Fruit fly (Drosophila melanogaster): Measurements from ENCODE around the gene CG17648.

The CG17648 gene

dm6 chr2L:1715699-1716333 is 36.3 kb upstream of the CG17648 start, which contains the start of gene frtz (continued):
- no peak for TF ChIP-seq tin (GFP tag; optimal IDR thresholded peaks at IDR 0.05)
- TF ChIP-seq Oaz (GFP tag; IDR thresholded peaks at IDR 0.05): no peak
- TF ChIP-seq C15 (GFP tag; IDR thresholded peaks at IDR 0.05): no peak
- TF ChIP-seq CG6654 (GFP tag; optimal IDR thresholded peaks at IDR 0.05): no peak
- TF ChIP-seq CG8359 (GFP tag; optimal IDR thresholded peaks at IDR 0.05; ENCODE audit: borderline replicate concordance): no peak
- TF ChIP-seq CG3838 (GFP tag; optimal IDR thresholded peaks at IDR 0.05): no peak
- no peak for TF ChIP-seq wek (GFP tag; optimal IDR thresholded peaks at IDR 0.05)
- no peak for TF ChIP-seq D19B (GFP tag; optimal IDR thresholded peaks at IDR 0.05)
- TF ChIP-seq tx (GFP tag; optimal IDR thresholded peaks at IDR 0.05): no peak
- TF ChIP-seq CG10147 (GFP tag; optimal IDR thresholded peaks at IDR 0.05): no peak
- no peak for TF ChIP-seq CG6272 (GFP tag; IDR thresholded peaks at IDR 0.05)
- TF ChIP-seq peb (GFP tag; IDR thresholded peaks at IDR 0.05): no peak
- no peak for TF ChIP-seq fd96Cb (tag; optimal IDR thresholded peaks at IDR 0.05)
- TF ChIP-seq Camta (GFP tag; optimal IDR thresholded peaks at IDR 0.05): no peak
- no peak for TF ChIP-seq pnt (GFP tag; optimal IDR thresholded peaks at IDR 0.05)
- no peak for TF ChIP-seq toy (GFP tag; IDR thresholded peaks at IDR 0.05)
- no peak for TF ChIP-seq CG9609 (GFP tag; optimal IDR thresholded peaks at IDR 0.05)
- no peak for TF ChIP-seq otp (GFP tag; IDR thresholded peaks at IDR 0.05)
- no peak for TF ChIP-seq grau (tag; optimal IDR thresholded peaks at IDR 0.05)
- TF ChIP-seq Xbp1 (GFP tag; optimal IDR thresholded peaks at IDR 0.05): no peak
- no peak for TF ChIP-seq esg (GFP tag; conservative IDR thresholded peaks at IDR 0.05)
- TF ChIP-seq Usf (GFP tag; optimal IDR thresholded peaks at IDR 0.05): no peak
- TF ChIP-seq ara (GFP tag; IDR thresholded peaks at IDR 0.05): no peak
- TF ChIP-seq lov (optimal IDR thresholded peaks at IDR 0.05): no peak
- no peak for TF ChIP-seq lov (GFP tag; IDR thresholded peaks at IDR 0.05)
- TF ChIP-seq CG10274 (GFP tag; optimal IDR thresholded peaks at IDR 0.05): no peak
- TF ChIP-seq psq (GFP tag; optimal IDR thresholded peaks at IDR 0.05): no peak
- no peak for TF ChIP-seq Doc2 (GFP tag; IDR thresholded peaks at IDR 0.05)
- TF ChIP-seq en (GFP tag; optimal IDR thresholded peaks at IDR 0.05): no peak
- TF ChIP-seq crol (GFP tag; IDR thresholded peaks at IDR 0.05): no peak
- no peak for TF ChIP-seq gcm2 (GFP tag; optimal IDR thresholded peaks at IDR 0.05)
- TF ChIP-seq slou (GFP tag; optimal IDR thresholded peaks at IDR 0.05): no peak
- peak; percentile 53; the same call in 1 of the 2 replicates for TF ChIP-seq tna (GFP tag; IDR thresholded peaks at IDR 0.05; ENCODE audit: partially characterized antibody)
- TF ChIP-seq B-H1 (GFP tag; IDR thresholded peaks at IDR 0.05): no peak
- peak in 1 of 2 experiments; percentile 35 for TF ChIP-seq Pdp1 (GFP tag; optimal IDR thresholded peaks at IDR 0.05)
- TF ChIP-seq CG30403 (GFP tag; optimal IDR thresholded peaks at IDR 0.05): no peak
- peak; percentile 42; the same call in 1 of the 2 replicates for TF ChIP-seq CG2129 (GFP tag; IDR thresholded peaks at IDR 0.05; ENCODE audit: partially characterized antibody)
- peak; percentile 29 for TF ChIP-seq CHES-1-like (GFP tag; optimal IDR thresholded peaks at IDR 0.05)
- TF ChIP-seq CG11696 (GFP tag; IDR thresholded peaks at IDR 0.05): no peak
- TF ChIP-seq CG10979 (tag; optimal IDR thresholded peaks at IDR 0.05): no peak
- no peak for TF ChIP-seq CG4820 (GFP tag; optimal IDR thresholded peaks at IDR 0.05)
- no peak for TF ChIP-seq CG4424 (GFP tag; optimal IDR thresholded peaks at IDR 0.05)
- peak; percentile 87 for TF ChIP-seq sd (tag; optimal IDR thresholded peaks at IDR 0.05)
- TF ChIP-seq ab (GFP tag; optimal IDR thresholded peaks at IDR 0.05): no peak
- no peak for TF ChIP-seq gsb (GFP tag; IDR thresholded peaks at IDR 0.05)
- no peak for TF ChIP-seq CG7372 (GFP tag; IDR thresholded peaks at IDR 0.05)
- TF ChIP-seq MBD-R2 (GFP tag; IDR thresholded peaks at IDR 0.05): peak; percentile 79
- no peak for TF ChIP-seq Dad (GFP tag; optimal IDR thresholded peaks at IDR 0.05)
- TF ChIP-seq CG11085 (GFP tag; IDR thresholded peaks at IDR 0.05): no peak
- TF ChIP-seq CG8281 (tag; optimal IDR thresholded peaks at IDR 0.05): no peak
- peak; percentile 19; the same call in 1 of the 2 replicates for TF ChIP-seq CG3847 (GFP tag; IDR thresholded peaks at IDR 0.05)
- no peak for TF ChIP-seq CG8478 (optimal IDR thresholded peaks at IDR 0.05)
- no peak for TF ChIP-seq kay (GFP tag; optimal IDR thresholded peaks at IDR 0.05)
